Worm (Caenorhabditis elegans): ENCODE measurements around the gene Y71H10B.1.

The Y71H10B.1 gene

ce11 chrX:2814097-2814720 lies 25.9 kb downstream of the Y71H10B.1 start, which contains the start of gene C14A11.6:
C14A11.6 (minus strand) TSS chrX:2814147.
- TF ChIP-seq ceh-48 (tag; optimal IDR thresholded peaks at IDR 0.05) = peak; percentile 53
- TF ChIP-seq fkh-6 (tag; optimal IDR thresholded peaks at IDR 0.05) = no peak

- TF ChIP-seq C38D4.7 (GFP tag; optimal IDR thresholded peaks at IDR 0.05) (peak; percentile 56), ceh-2 (tag; optimal IDR thresholded peaks at IDR 0.05) (peak; percentile 53), ttx-3 (tag; optimal IDR thresholded peaks at IDR 0.05) (peak; percentile 52), pha-2 (tag; optimal IDR thresholded peaks at IDR 0.05) (peak; percentile 50), nhr-11 (tag; optimal IDR thresholded peaks at IDR 0.05) (no peak), unc-3 (GFP tag; conservative IDR thresholded peaks at IDR 0.05) (no peak), unc-3 (tag; optimal IDR thresholded peaks at IDR 0.05) (peak; percentile 70), tbx-7 (tag; optimal IDR thresholded peaks at IDR 0.05) (no peak), ceh-30 (tag; optimal IDR thresholded peaks at IDR 0.05) (peak; percentile 30), elt-4 (tag; optimal IDR thresholded peaks at IDR 0.05) (no peak), lim-6 (tag; optimal IDR thresholded peaks at IDR 0.05) (no peak), dve-1 (tag; optimal IDR thresholded peaks at IDR 0.05) (peak; percentile 58), ceh-6 (GFP tag; optimal IDR thresholded peaks at IDR 0.05) (peak; percentile 42), pat-9 (tag; optimal IDR thresholded peaks at IDR 0.05) (peak; percentile 63), sox-4 (tag; optimal IDR thresholded peaks at IDR 0.05) (peak; percentile 55), K09A11.1 (tag; optimal IDR thresholded peaks at IDR 0.05; ENCODE audit: insufficient read depth) (no peak), pag-3 (tag; optimal IDR thresholded peaks at IDR 0.05; ENCODE audit: borderline replicate concordance) (no peak), ref-2 (tag; optimal IDR thresholded peaks at IDR 0.05) (no peak), zip-5 (tag; optimal IDR thresholded peaks at IDR 0.05) (peak; percentile 18), Y22D7AL.16 (tag; optimal IDR thresholded peaks at IDR 0.05) (no peak), mec-3 (tag; optimal IDR thresholded peaks at IDR 0.05; ENCODE audit: borderline replicate concordance) (no peak), pros-1 (tag; optimal IDR thresholded peaks at IDR 0.05) (no peak), rnt-1 (tag; optimal IDR thresholded peaks at IDR 0.05) (peak; percentile 73), ceh-19 (GFP tag; optimal IDR thresholded peaks at IDR 0.05) (peak; percentile 59), lin-11 (tag; optimal IDR thresholded peaks at IDR 0.05) (peak; percentile 58), ceh-48 (tag; optimal IDR thresholded peaks at IDR 0.05) (peak; percentile 69), nfya-1 (tag; optimal IDR thresholded peaks at IDR 0.05) (peak; percentile 78), elt-2 (tag; optimal IDR thresholded peaks at IDR 0.05) (peak; percentile 78), T23F11.4 (GFP tag; optimal IDR thresholded peaks at IDR 0.05) (no peak), ceh-14 (tag; optimal IDR thresholded peaks at IDR 0.05) (peak; percentile 75), syd-9 (tag; optimal IDR thresholded peaks at IDR 0.05) (peak; percentile 62), ceh-31 (tag; optimal IDR thresholded peaks at IDR 0.05) (peak; percentile 86), hlh-8 (tag; optimal IDR thresholded peaks at IDR 0.05) (peak; percentile 16), eyg-1 (tag; optimal IDR thresholded peaks at IDR 0.05) (no peak), fax-1 (tag; optimal IDR thresholded peaks at IDR 0.05) (peak; percentile 19), sox-2 (GFP tag; IDR thresholded peaks at IDR 0.05) (no peak), fkh-6 (tag; optimal IDR thresholded peaks at IDR 0.05) (peak; percentile 65), che-1 (tag; optimal IDR thresholded peaks at IDR 0.05) (peak; percentile 60), ahr-1 (tag; optimal IDR thresholded peaks at IDR 0.05) (peak; percentile 35), ceh-34 (tag; optimal IDR thresholded peaks at IDR 0.05) (peak; percentile 62), F13H6.1 (tag; optimal IDR thresholded peaks at IDR 0.05) (peak; percentile 58), ceh-9 (tag; optimal IDR thresholded peaks at IDR 0.05) (no peak), K02D7.2 (tag; optimal IDR thresholded peaks at IDR 0.05) (peak; percentile 25), ceh-18 (tag; optimal IDR thresholded peaks at IDR 0.05) (peak; percentile 79), C08G9.2 (tag; optimal IDR thresholded peaks at IDR 0.05) (peak; percentile 71), ceh-22 (tag; optimal IDR thresholded peaks at IDR 0.05) (no peak), madf-2 (tag; optimal IDR thresholded peaks at IDR 0.05) (peak; percentile 55), tbx-2 (tag; optimal IDR thresholded peaks at IDR 0.05) (peak; percentile 83), ceh-24 (tag; optimal IDR thresholded peaks at IDR 0.05) (no peak), ets-4 (tag; optimal IDR thresholded peaks at IDR 0.05) (no peak)
Observed at ce11 chrX:2809611-2810010, 30.5 kb downstream of the Y71H10B.1 start, which contains the start of gene C14A11.9. C14A11.9 (minus strand) TSS chrX:2809637.
